Worm (Caenorhabditis elegans) whole organism, L1 larva: ENCODE data around the gene srlf-16.

Experiments
- nhr-12 ChIP-seq: sonication (generic microtip); optimal IDR thresholded peaks from 2 replicates; lab custom pipeline; 2017; ENCODE audit warnings: missing biosample characterization, missing genetic modification characterization
- pqm-1 ChIP-seq: sonication (generic microtip); optimal IDR thresholded peaks from 3 replicates; lab custom pipeline; 2017; ENCODE audit warnings: missing biosample characterization, missing genetic modification characterization

- no peak for TF ChIP-seq nhr-12
- TF ChIP-seq pqm-1 (tag; lab: Kevin White, UChicago) = no peak
These were observed 28.9 kb upstream of the srlf-16 start, which contains the start of gene catp-3 for ce11 chrV:8075712-8076111.
